Fruit fly (Drosophila melanogaster) whole organism, embryonic: ENCODE results near the gene Mst57Da.

Experiments used
- BEAF-32 ChIP-seq: fragments of 200-800 bp; sonication (Bioruptor generic); optimal IDR thresholded peaks from 3 replicates; lab custom pipeline; 2017; ENCODE audit warnings: missing biosample characterization, missing genetic modification characterization, mild to moderate bottlenecking, moderate library complexity, missing genetic modification reagents
- CG11695 ChIP-seq: fragments of 200-800 bp; sonication (Bioruptor generic); IDR thresholded peaks from 3 replicates; pipeline ENCODE4 v1.3.6; 2022; ENCODE audit warnings: missing biosample characterization, missing genetic modification characterization
- CG12659 ChIP-seq: fragments of 200-800 bp; sonication (Bioruptor generic); optimal IDR thresholded peaks from 3 replicates; lab custom pipeline; 2017; ENCODE audit warnings: mild to moderate bottlenecking, missing biosample characterization, missing genetic modification reagents, missing genetic modification characterization
- CG14965 ChIP-seq: fragments of 200-800 bp; sonication (Bioruptor generic); optimal IDR thresholded peaks from 2 replicates; lab custom pipeline; 2016; ENCODE audit warnings: missing biosample characterization, missing genetic modification characterization, borderline replicate concordance
- CG15073 ChIP-seq: fragments of 200-800 bp; sonication (Bioruptor generic); optimal IDR thresholded peaks from 2 replicates; lab custom pipeline; 2016; ENCODE audit warnings: missing biosample characterization, missing genetic modification characterization
- CG15514 ChIP-seq: fragments of 200-800 bp; sonication (Bioruptor generic); optimal IDR thresholded peaks from 3 replicates; lab custom pipeline; 2017; ENCODE audit warnings: missing biosample characterization, missing genetic modification characterization, mild to moderate bottlenecking, moderate library complexity, missing genetic modification reagents
- CG16813 ChIP-seq: fragments of 200-800 bp; sonication (Bioruptor generic); IDR thresholded peaks from 3 replicates; pipeline ENCODE4 v1.3.6; 2022; ENCODE audit warnings: missing biosample characterization, missing genetic modification characterization; ENCODE audit not compliant: partially characterized antibody
- CG17802 ChIP-seq: fragments of 200-800 bp; sonication (Bioruptor generic); optimal IDR thresholded peaks from 2 replicates; lab custom pipeline; 2018; ENCODE audit warnings: missing biosample characterization, mild to moderate bottlenecking, missing genetic modification characterization, moderate library complexity
- CG2116 ChIP-seq: fragments of 200-800 bp; sonication (Bioruptor generic); optimal IDR thresholded peaks from 3 replicates; lab custom pipeline; 2018; ENCODE audit warnings: missing biosample characterization, mild to moderate bottlenecking, missing genetic modification characterization
- CG2120 ChIP-seq: fragments of 200-800 bp; sonication (Bioruptor generic); optimal IDR thresholded peaks from 3 replicates; lab custom pipeline; 2016; ENCODE audit warnings: missing biosample characterization, missing genetic modification characterization
- CG30403 ChIP-seq: fragments of 200-800 bp; sonication (Bioruptor generic); optimal IDR thresholded peaks from 3 replicates; lab custom pipeline; 2016; ENCODE audit warnings: missing biosample characterization, missing genetic modification characterization
- CG31441 ChIP-seq: fragments of 200-800 bp; sonication (Bioruptor generic); IDR thresholded peaks from 2 replicates; pipeline ENCODE4 v1.3.6; 2022; ENCODE audit warnings: missing biosample characterization, missing genetic modification characterization
- CG33213 ChIP-seq: fragments of 200-800 bp; sonication (Bioruptor generic); optimal IDR thresholded peaks from 3 replicates; lab custom pipeline; 2016; ENCODE audit warnings: missing biosample characterization, missing genetic modification characterization
- CG33557 ChIP-seq: fragments of 200-800 bp; sonication (Bioruptor generic); optimal IDR thresholded peaks from 2 replicates; lab custom pipeline; 2019; ENCODE audit warnings: missing biosample characterization, mild to moderate bottlenecking, missing genetic modification characterization, moderate library complexity
- CG42726 ChIP-seq: fragments of 200-800 bp; sonication (Bioruptor generic); IDR thresholded peaks from 2 replicates; pipeline ENCODE4 v1.3.6; 2022; ENCODE audit warnings: missing biosample characterization, missing genetic modification characterization; ENCODE audit not compliant: partially characterized antibody
- CG4360 ChIP-seq: fragments of 200-800 bp; sonication (Bioruptor generic); IDR thresholded peaks from 2 replicates; pipeline ENCODE4 v1.3.6; 2022; ENCODE audit warnings: missing biosample characterization, missing genetic modification characterization
- CG6765 ChIP-seq: fragments of 200-800 bp; sonication (Bioruptor generic); optimal IDR thresholded peaks from 3 replicates; lab custom pipeline; 2017; ENCODE audit warnings: missing biosample characterization, mild to moderate bottlenecking, missing genetic modification characterization
- CG7928 ChIP-seq: fragments of 200-800 bp; sonication (Bioruptor generic); optimal IDR thresholded peaks from 2 replicates; lab custom pipeline; 2017; ENCODE audit warnings: missing biosample characterization, mild to moderate bottlenecking, missing genetic modification characterization
- CG8359 ChIP-seq: fragments of 200-800 bp; sonication (Bioruptor generic); optimal IDR thresholded peaks from 2 replicates; lab custom pipeline; 2017; ENCODE audit warnings: missing biosample characterization, mild to moderate bottlenecking, missing genetic modification characterization, borderline replicate concordance
- CG9437 ChIP-seq: fragments of 200-800 bp; sonication (Bioruptor generic); optimal IDR thresholded peaks from 2 replicates; lab custom pipeline; 2018; ENCODE audit warnings: missing biosample characterization, mild to moderate bottlenecking, missing genetic modification characterization
- CoRest ChIP-seq: fragments of 200-800 bp; sonication (Bioruptor generic); optimal IDR thresholded peaks from 3 replicates; lab custom pipeline; 2018; ENCODE audit warnings: missing biosample characterization, mild to moderate bottlenecking, missing genetic modification characterization, moderate library complexity
- D ChIP-seq, 2 experiments: fragments of 200-800 bp in 1 of 2; fragments of >200 bp in 1 of 2; sonication (Bioruptor generic) in 1 of 2; optimal IDR thresholded peaks; 2 replicates in 1 of 2; 3 replicates in 1 of 2; lab custom pipeline; 2017; ENCODE audit warnings: mild to moderate bottlenecking in 1 of 2, missing biosample characterization in 1 of 2, missing genetic modification characterization in 1 of 2, missing genetic modification reagents in 1 of 2
- Dp ChIP-seq: fragments of 200-800 bp; sonication (Bioruptor generic); optimal IDR thresholded peaks from 2 replicates; lab custom pipeline; 2018; ENCODE audit warnings: missing biosample characterization, mild to moderate bottlenecking, missing genetic modification characterization, moderate library complexity
- E2f2 ChIP-seq: fragments of 200-800 bp; sonication (Bioruptor generic); IDR thresholded peaks from 2 replicates; pipeline ENCODE4 v1.3.6; 2022; ENCODE audit warnings: missing biosample characterization, missing genetic modification characterization
- Elba2 ChIP-seq: fragments of 200-800 bp; sonication (Bioruptor generic); optimal IDR thresholded peaks from 3 replicates; lab custom pipeline; 2016; ENCODE audit warnings: missing biosample characterization, missing genetic modification characterization
- Lhr ChIP-seq: fragments of 200-800 bp; sonication (Bioruptor generic); optimal IDR thresholded peaks from 3 replicates; lab custom pipeline; 2017; ENCODE audit warnings: mild to moderate bottlenecking, missing biosample characterization, missing genetic modification reagents, missing genetic modification characterization
- MBD-R2 ChIP-seq: fragments of 200-800 bp; sonication (Bioruptor generic); IDR thresholded peaks from 2 replicates; pipeline ENCODE4 v1.3.6; 2022; ENCODE audit warnings: missing biosample characterization, missing genetic modification characterization
- Med ChIP-seq: fragments of 200-800 bp; sonication (Bioruptor generic); peaks from one replicate; lab custom pipeline; 2016; ENCODE audit warnings: missing biosample characterization, missing genetic modification characterization, mild to moderate bottlenecking, inconsistent platforms, moderate library complexity
- Opbp ChIP-seq: fragments of 200-800 bp; sonication (Bioruptor generic); IDR thresholded peaks from 3 replicates; pipeline ENCODE4 v1.3.6; 2022; ENCODE audit warnings: missing biosample characterization, missing genetic modification characterization; ENCODE audit not compliant: partially characterized antibody
- Optix ChIP-seq: fragments of 200-800 bp; sonication (Bioruptor generic); IDR thresholded peaks from 3 replicates; pipeline ENCODE4 v1.3.6; 2022; ENCODE audit warnings: missing biosample characterization, missing genetic modification characterization
- Rfx ChIP-seq: fragments of 200-800 bp; sonication (Bioruptor generic); IDR thresholded peaks from 2 replicates; pipeline ENCODE4 v1.3.6; 2022; ENCODE audit warnings: missing biosample characterization, missing genetic modification characterization
- Sox100B ChIP-seq: fragments of 200-800 bp; sonication (Bioruptor generic); optimal IDR thresholded peaks from 3 replicates; lab custom pipeline; 2018; ENCODE audit warnings: missing biosample characterization, mild to moderate bottlenecking, missing genetic modification characterization
- Sry-δ ChIP-seq: fragments of 200-800 bp; sonication (Bioruptor generic); optimal IDR thresholded peaks from 2 replicates; lab custom pipeline; 2016; ENCODE audit warnings: missing biosample characterization, missing genetic modification characterization
- YL-1 ChIP-seq: fragments of 200-800 bp; sonication (Bioruptor generic); optimal IDR thresholded peaks from 3 replicates; lab custom pipeline; 2017; ENCODE audit warnings: missing biosample characterization, mild to moderate bottlenecking, missing genetic modification characterization
- dpn ChIP-seq, 2 experiments: fragments of 200-800 bp; sonication (Bioruptor generic); optimal IDR thresholded peaks; 3 replicates each; lab custom pipeline; 2016; ENCODE audit warnings: missing biosample characterization in 2 of 2, missing genetic modification characterization in 2 of 2
- gcm ChIP-seq: fragments of 200-800 bp; sonication (Bioruptor generic); optimal IDR thresholded peaks from 2 replicates; lab custom pipeline; 2019; ENCODE audit warnings: missing biosample characterization, mild to moderate bottlenecking, missing genetic modification characterization, moderate library complexity
- gem ChIP-seq: fragments of 200-800 bp; sonication (Bioruptor generic); optimal IDR thresholded peaks from 2 replicates; lab custom pipeline; 2019; ENCODE audit warnings: missing biosample characterization, mild to moderate bottlenecking, missing genetic modification characterization, moderate library complexity
- knrl ChIP-seq: fragments of 200-800 bp; sonication (Bioruptor generic); IDR thresholded peaks from 3 replicates; pipeline ENCODE4 v1.3.6; 2022; ENCODE audit warnings: missing biosample characterization, missing genetic modification characterization; ENCODE audit not compliant: partially characterized antibody
- lilli ChIP-seq: fragments of 200-800 bp; sonication (Bioruptor generic); optimal IDR thresholded peaks from 3 replicates; lab custom pipeline; 2016; ENCODE audit warnings: missing biosample characterization, missing genetic modification characterization
- nmo ChIP-seq: fragments of 200-800 bp; sonication (Bioruptor generic); optimal IDR thresholded peaks from 2 replicates; lab custom pipeline; 2018; ENCODE audit warnings: missing biosample characterization, mild to moderate bottlenecking, missing genetic modification characterization, moderate library complexity
- phol ChIP-seq: fragments of 200-800 bp; sonication (Bioruptor generic); optimal IDR thresholded peaks from 3 replicates; lab custom pipeline; 2018; ENCODE audit warnings: missing biosample characterization, mild to moderate bottlenecking, missing genetic modification characterization, moderate library complexity
- pros ChIP-seq: fragments of 200-800 bp; sonication (Bioruptor generic); optimal IDR thresholded peaks from 3 replicates; lab custom pipeline; 2019; ENCODE audit warnings: missing biosample characterization, mild to moderate bottlenecking, missing genetic modification characterization, moderate library complexity
- pzg ChIP-seq: fragments of 200-800 bp; sonication (Bioruptor generic); optimal IDR thresholded peaks from 3 replicates; lab custom pipeline; 2018; ENCODE audit warnings: missing biosample characterization, mild to moderate bottlenecking, missing genetic modification characterization, moderate library complexity
- rib ChIP-seq: fragments of 200-800 bp; sonication (Bioruptor generic); IDR thresholded peaks from 2 replicates; pipeline ENCODE4 v1.3.6; 2022; ENCODE audit warnings: missing biosample characterization, missing genetic modification characterization
- stwl ChIP-seq: fragments of 200-800 bp; sonication (Bioruptor generic); optimal IDR thresholded peaks from 3 replicates; lab custom pipeline; 2018; ENCODE audit warnings: missing biosample characterization, mild to moderate bottlenecking, missing genetic modification characterization, moderate library complexity
- tgo ChIP-seq: fragments of 200-800 bp; sonication (Bioruptor generic); IDR thresholded peaks from 3 replicates; pipeline ENCODE4 v1.3.6; 2022; ENCODE audit warnings: missing biosample characterization, missing genetic modification characterization
- tll ChIP-seq, 2 experiments: fragments of 200-800 bp in 1 of 2; fragments of >200 bp in 1 of 2; sonication (Bioruptor generic) in 1 of 2; optimal IDR thresholded peaks; 2 replicates each; lab custom pipeline; 2017 to 2019; ENCODE audit warnings: missing biosample characterization in 2 of 2, missing genetic modification characterization in 2 of 2, mild to moderate bottlenecking in 1 of 2, moderate library complexity in 1 of 2
- trem ChIP-seq: fragments of 200-800 bp; optimal IDR thresholded peaks from 3 replicates; lab custom pipeline; 2019; ENCODE audit warnings: missing biosample characterization, mild to moderate bottlenecking, missing genetic modification characterization, moderate library complexity
- zfh1 ChIP-seq: fragments of 200-800 bp; sonication (Bioruptor generic); IDR thresholded peaks from 3 replicates; pipeline ENCODE4 v1.3.6; 2022; ENCODE audit warnings: missing biosample characterization, missing genetic modification characterization

Mst57Da gene

dm6 chr3R:25851224-25851682 lies 19.6 kb upstream of the Mst57Da start, which contains the start of the genes CG14545 and CG5886 (continued):
- TF ChIP-seq knrl (GFP tag; lab: Robert Waterston, UW) (peak; percentile 34; the same call in 1 of the 3 replicates), dpn (GFP tag; optimal IDR thresholded peaks at IDR 0.05; lab: Kevin White, UChicago) (peak in 1 of 2 experiments; percentile 4), CG33557 (peak; percentile 16), MBD-R2 (GFP tag; lab: Robert Waterston, UW) (peak; percentile 44; the same call in 1 of the 2 replicates), CG9437 (GFP tag; lab: Kevin White, UChicago) (no peak), CG16813 (no peak), CG4360 (peak; percentile 84), CG33213 (GFP tag; lab: Kevin White, UChicago) (peak; percentile 36), CG14965 (GFP tag; lab: Kevin White, UChicago) (peak; percentile 36), BEAF-32 (GFP tag; lab: Kevin White, UChicago) (peak; percentile 34), CoRest (tag; lab: Kevin White, UChicago) (peak; percentile 23), lilli (GFP tag; lab: Kevin White, UChicago) (peak; percentile 15), rib (no peak), CG2120 (GFP tag; lab: Kevin White, UChicago) (peak; percentile 37), Optix (GFP tag; lab: Robert Waterston, UW) (no peak), CG12659 (GFP tag; lab: Kevin White, UChicago) (peak; percentile 39), D (optimal IDR thresholded peaks at IDR 0.05; lab: Kevin White, UChicago) (no peak), D (GFP tag; optimal IDR thresholded peaks at IDR 0.05; lab: Kevin White, UChicago) (no peak), CG15514 (GFP tag; lab: Kevin White, UChicago) (peak; percentile 33), CG7928 (GFP tag; lab: Kevin White, UChicago) (peak; percentile 88), CG30403 (GFP tag; lab: Kevin White, UChicago) (peak; percentile 23), stwl (peak; percentile 89), phol (tag; lab: Kevin White, UChicago) (peak; percentile 35), Dp (peak; percentile 80), tgo (GFP tag; lab: Robert Waterston, UW) (no peak), Med (GFP tag; lab: Kevin White, UChicago) (peak; percentile 63), Rfx (GFP tag; lab: Robert Waterston, UW) (peak; percentile 18; the same call in 1 of the 2 replicates), trem (tag; lab: Kevin White, UChicago) (peak; percentile 82), Lhr (GFP tag; lab: Kevin White, UChicago) (peak; percentile 74), YL-1 (GFP tag; lab: Kevin White, UChicago) (peak; percentile 19), Elba2 (peak; percentile 94), pzg (GFP tag; lab: Kevin White, UChicago) (peak; percentile 75), zfh1 (0 out of 3 replicates have a peak, but pooled peaks have one; percentile 23), CG2116 (peak; percentile 37), Sox100B (GFP tag; lab: Kevin White, UChicago) (no peak), nmo (GFP tag; lab: Kevin White, UChicago) (peak; percentile 63), gcm (no peak), CG42726 (0 out of 2 replicates have a peak, but pooled peaks have one; percentile 32)
- TF ChIP-seq, all 482 proteins: peak for 51

dm6 chr3R:25830814-25831213 lies 885 bp downstream of the Mst57Da start, which contains the start of gene Mst57Db:
Gene Mst57Db (minus strand): TSS chr3R:25830914.
- TF ChIP-seq CG17802 (tag; lab: Kevin White, UChicago) = no peak
- no peak for TF ChIP-seq pros (GFP tag; lab: Kevin White, UChicago)
- TF ChIP-seq gem (tag; lab: Kevin White, UChicago) = no peak
- no peak for TF ChIP-seq Sry-δ
- no peak for TF ChIP-seq CG6765 (GFP tag; lab: Kevin White, UChicago)
- TF ChIP-seq Opbp (GFP tag; lab: Robert Waterston, UW) = no peak
- TF ChIP-seq CG15073 (GFP tag; lab: Kevin White, UChicago) = no peak
- no peak for TF ChIP-seq CG16813
- TF ChIP-seq CG11695 = no peak
- TF ChIP-seq CG8359 (GFP tag; lab: Kevin White, UChicago) = no peak
- TF ChIP-seq CG31441 (GFP tag; lab: Robert Waterston, UW) = no peak
- TF ChIP-seq E2f2 (GFP tag; lab: Robert Waterston, UW) = no peak
- TF ChIP-seq tll (GFP tag; optimal IDR thresholded peaks at IDR 0.05; lab: Kevin White, UChicago) = no peak
